Worm (Caenorhabditis elegans) whole organism, L3 larva: ENCODE data around the gene Y97E10AR.3.
A peak's percentile ranks its signal among the peaks of the same experiment; 100 is the strongest.

Experiments used
- daf-12 ChIP-seq: fragments of 150-350 bp; optimal IDR thresholded peaks from 2 replicates; lab custom pipeline; 2014; ENCODE audit warnings: missing biosample characterization, missing genetic modification reagents, missing genetic modification characterization
- elt-2 ChIP-seq: sonication (generic microtip); optimal IDR thresholded peaks from 2 replicates; lab custom pipeline; 2016; ENCODE audit warnings: missing genetic modification reagents, mild to moderate bottlenecking, missing genetic modification characterization, missing compliant biosample characterization
- mml-1 ChIP-seq: fragments of 150-350 bp; sonication (generic microtip); optimal IDR thresholded peaks from 3 replicates; lab custom pipeline; 2014; ENCODE audit warnings: missing biosample characterization, missing genetic modification characterization
- pqm-1 ChIP-seq: fragments of 150-350 bp; optimal IDR thresholded peaks from 2 replicates; lab custom pipeline; 2017; ENCODE audit warnings: missing biosample characterization, missing genetic modification characterization, inconsistent platforms
- unc-62 ChIP-seq: fragments of 150-350 bp; sonication (generic microtip); optimal IDR thresholded peaks from 4 replicates; lab custom pipeline; 2014; ENCODE audit warnings: missing biosample characterization, missing genetic modification reagents, missing genetic modification characterization
- zag-1 ChIP-seq: fragments of 150-350 bp; optimal IDR thresholded peaks from 2 replicates; lab custom pipeline; 2014; ENCODE audit warnings: missing biosample characterization, missing genetic modification characterization
- ztf-4 ChIP-seq: fragments of 150-350 bp; optimal IDR thresholded peaks from 2 replicates; lab custom pipeline; 2014; ENCODE audit warnings: missing biosample characterization, missing genetic modification characterization

Gene Y97E10AR.3

ce11 chrV:7958740-7959320 is 48.5 kb downstream of the Y97E10AR.3 start, which contains the start of the genes clec-217 and F26D11.2:
TSS of gene clec-217 (minus strand) at chrV:7958840.
TSS of gene F26D11.2 (plus strand) at chrV:7959270.
- TF ChIP-seq ztf-4 (tag; lab: Kevin White, UChicago) (no peak), mml-1 (tag; lab: Kevin White, UChicago) (no peak), daf-12 (tag; lab: Kevin White, UChicago) (no peak)

- peak; percentile 25 for TF ChIP-seq elt-2
- TF ChIP-seq pqm-1, result peak; percentile 47
- TF ChIP-seq unc-62 (GFP tag; lab: Kevin White, UChicago), result no peak
- no peak for TF ChIP-seq zag-1
- TF ChIP-seq ztf-4 (tag; lab: Kevin White, UChicago), result no peak
- TF ChIP-seq, all 47 proteins: peak for 2
These were observed 51.1 kb downstream of the Y97E10AR.3 start, which contains the start of gene pals-34 for ce11 chrV:7956218-7956617. TSS of gene pals-34 (minus strand) at chrV:7956497.
